Worm (Caenorhabditis elegans) whole organism, L1 larva: ENCODE results near the gene Y102A5C.36.

ENCODE experiments used
- F16B12.6 ChIP-seq: fragments of 150-350 bp; optimal IDR thresholded peaks from 2 replicates; lab custom pipeline; 2014; ENCODE audit warnings: missing biosample characterization, missing genetic modification characterization
- Y116A8C.19 ChIP-seq: sonication (generic microtip); optimal IDR thresholded peaks from 2 replicates; lab custom pipeline; 2016; ENCODE audit warnings: missing compliant biosample characterization, missing genetic modification characterization, borderline replicate concordance
- aha-1 ChIP-seq: fragments of 150-350 bp; optimal IDR thresholded peaks from 2 replicates; lab custom pipeline; 2014; ENCODE audit warnings: missing biosample characterization, missing genetic modification characterization
- alr-1 ChIP-seq: fragments of 200-800 bp; sonication (Bioruptor generic); optimal IDR thresholded peaks from 2 replicates; lab custom pipeline; 2018; ENCODE audit warnings: borderline replicate concordance, mild to moderate bottlenecking, missing genetic modification characterization, missing compliant biosample characterization
- aly-2 ChIP-seq: fragments of 150-350 bp; optimal IDR thresholded peaks from 2 replicates; lab custom pipeline; 2014; ENCODE audit warnings: missing biosample characterization, missing genetic modification characterization
- ceh-8 ChIP-seq: fragments of 200-800 bp; sonication (Bioruptor generic); optimal IDR thresholded peaks from 2 replicates; lab custom pipeline; 2018; ENCODE audit warnings: mild to moderate bottlenecking, missing genetic modification characterization, moderate library complexity, missing compliant biosample characterization
- ceh-88 ChIP-seq: fragments of 200-800 bp; sonication (Bioruptor generic); IDR thresholded peaks from 2 replicates; pipeline ENCODE4 v1.3.6; 2022; ENCODE audit warnings: missing genetic modification characterization, missing compliant biosample characterization
- ceh-90 ChIP-seq: sonication (generic microtip); optimal IDR thresholded peaks from 2 replicates; lab custom pipeline; 2016; ENCODE audit warnings: missing genetic modification characterization, missing compliant biosample characterization
- dpl-1 ChIP-seq, 3 experiments: fragments of 150-350 bp in 2 of 3; sonication (generic microtip) in 1 of 3; optimal IDR thresholded peaks; 2 replicates each; lab custom pipeline; 2014 to 2017; ENCODE audit warnings: missing biosample characterization in 3 of 3, missing genetic modification characterization in 3 of 3, missing genetic modification reagents in 3 of 3
- efl-1 ChIP-seq, 4 experiments: fragments of 150-350 bp; optimal IDR thresholded peaks in 3 of 4; peaks in 1 of 4; 1 replicate in 1 of 4; 2 replicates in 3 of 4; lab custom pipeline; 2014; ENCODE audit warnings: missing biosample characterization in 2 of 4, missing genetic modification characterization in 2 of 4, missing genetic modification reagents in 2 of 4
- egl-13 ChIP-seq: sonication (generic microtip); optimal IDR thresholded peaks from 2 replicates; lab custom pipeline; 2016; ENCODE audit warnings: missing genotype, missing genetic modification reagents, missing genetic modification characterization, missing compliant biosample characterization
- elt-3 ChIP-seq, 6 experiments: fragments of 150-350 bp in 1 of 6; sonication (generic microtip); optimal IDR thresholded peaks; 2 replicates each; lab custom pipeline; 2017 to 2018; ENCODE audit warnings: missing biosample characterization in 6 of 6, missing genetic modification characterization in 6 of 6, inconsistent platforms in 1 of 6
- irx-1 ChIP-seq: sonication (generic microtip); optimal IDR thresholded peaks from 2 replicates; lab custom pipeline; 2016; ENCODE audit warnings: missing genetic modification characterization, missing compliant biosample characterization
- jun-1 ChIP-seq: fragments of 150-350 bp; optimal IDR thresholded peaks from 2 replicates; lab custom pipeline; 2014; ENCODE audit warnings: missing biosample characterization, missing genetic modification reagents, missing genetic modification characterization
- lin-13 ChIP-seq: fragments of 150-350 bp; optimal IDR thresholded peaks from 2 replicates; lab custom pipeline; 2014; ENCODE audit warnings: missing biosample characterization, missing genetic modification reagents, missing genetic modification characterization
- lin-15B ChIP-seq: fragments of 150-350 bp; sonication (generic microtip); optimal IDR thresholded peaks from 3 replicates; lab custom pipeline; 2014; ENCODE audit warnings: missing biosample characterization, missing genetic modification characterization
- lin-35 ChIP-seq, 2 experiments: fragments of 150-350 bp; optimal IDR thresholded peaks; 2 replicates each; lab custom pipeline; 2014; ENCODE audit warnings: missing biosample characterization in 2 of 2, missing genetic modification characterization in 2 of 2, missing genetic modification reagents in 2 of 2
- lin-39 ChIP-seq: fragments of 150-350 bp; optimal IDR thresholded peaks from 2 replicates; lab custom pipeline; 2014; ENCODE audit warnings: missing biosample characterization, missing genetic modification reagents, missing genetic modification characterization
- lir-3 ChIP-seq: sonication (generic microtip); optimal IDR thresholded peaks from 2 replicates; lab custom pipeline; 2016; ENCODE audit warnings: mild to moderate bottlenecking, missing genetic modification characterization, moderate library complexity, missing compliant biosample characterization; ENCODE audit not compliant: poor library complexity
- lsy-2 ChIP-seq, 2 experiments: fragments of 150-350 bp; optimal IDR thresholded peaks; 2 replicates each; lab custom pipeline; 2014; ENCODE audit warnings: missing biosample characterization in 2 of 2, missing genetic modification characterization in 2 of 2
- mef-2 ChIP-seq: fragments of 150-350 bp; optimal IDR thresholded peaks from 2 replicates; lab custom pipeline; 2014; ENCODE audit warnings: missing biosample characterization, missing genetic modification characterization
- nhr-19 ChIP-seq: fragments of 200-800 bp; sonication (Bioruptor generic); conservative IDR thresholded peaks from 2 replicates; pipeline ENCODE4 v1.3.6; 2022; ENCODE audit warnings: missing genetic modification characterization, missing compliant biosample characterization
- nhr-237 ChIP-seq: fragments of 150-350 bp; optimal IDR thresholded peaks from 2 replicates; lab custom pipeline; 2014; ENCODE audit warnings: missing biosample characterization, missing genetic modification characterization
- nhr-76 ChIP-seq: sonication (generic microtip); optimal IDR thresholded peaks from 2 replicates; lab custom pipeline; 2017; ENCODE audit warnings: missing biosample characterization, missing genetic modification characterization
- pax-3 ChIP-seq: fragments of 200-800 bp; sonication (Bioruptor generic); optimal IDR thresholded peaks from 2 replicates; lab custom pipeline; 2018; ENCODE audit warnings: mild to moderate bottlenecking, missing genetic modification characterization, moderate library complexity, missing compliant biosample characterization
- skn-1 ChIP-seq: fragments of 150-350 bp; optimal IDR thresholded peaks from 2 replicates; lab custom pipeline; 2014; ENCODE audit warnings: missing biosample characterization, missing genetic modification characterization
- snpc-4 ChIP-seq: fragments of 150-350 bp; optimal IDR thresholded peaks from 2 replicates; lab custom pipeline; 2014; ENCODE audit warnings: missing biosample characterization, missing genetic modification characterization
- sox-4 ChIP-seq: sonication (generic microtip); optimal IDR thresholded peaks from 2 replicates; lab custom pipeline; 2016; ENCODE audit warnings: missing genetic modification characterization, missing compliant biosample characterization
- sptf-1 ChIP-seq: fragments of 150-350 bp; optimal IDR thresholded peaks from 2 replicates; lab custom pipeline; 2014; ENCODE audit warnings: missing biosample characterization, missing genetic modification characterization
- sup-37 ChIP-seq: fragments of 200-800 bp; sonication (Bioruptor generic); optimal IDR thresholded peaks from 2 replicates; lab custom pipeline; 2018; ENCODE audit warnings: mild to moderate bottlenecking, missing genetic modification characterization, missing compliant biosample characterization
- swsn-7 ChIP-seq: sonication (generic microtip); optimal IDR thresholded peaks from 2 replicates; lab custom pipeline; 2016; ENCODE audit warnings: missing genetic modification characterization, missing compliant biosample characterization
- unc-30 ChIP-seq: sonication (generic microtip); optimal IDR thresholded peaks from 2 replicates; lab custom pipeline; 2017; ENCODE audit warnings: missing biosample characterization, missing genetic modification characterization
- unc-98 ChIP-seq: fragments of 200-800 bp; sonication (Bioruptor generic); IDR thresholded peaks from 2 replicates; pipeline ENCODE4 v1.3.6; 2022; ENCODE audit warnings: missing genetic modification characterization, missing compliant biosample characterization
- zag-1 ChIP-seq: fragments of 150-350 bp; optimal IDR thresholded peaks from 2 replicates; lab custom pipeline; 2014; ENCODE audit warnings: missing biosample characterization, missing genetic modification characterization
- ztf-11 ChIP-seq, 2 experiments: sonication (generic microtip); optimal IDR thresholded peaks; 2 replicates each; lab custom pipeline; 2016 to 2017; ENCODE audit warnings: missing genetic modification characterization in 2 of 2, missing biosample characterization in 1 of 2, missing compliant biosample characterization in 1 of 2

Y102A5C.36 gene

ce11 chrV:16927345-16927744 lies at the start of gene Y102A5C.36:
Y102A5C.36 (minus strand) TSS chrV:16927445.
- TF ChIP-seq nhr-19 (GFP tag; lab: Robert Waterston, UW) (no peak), swsn-7 (tag; lab: Kevin White, UChicago) (no peak), elt-3 (tag; optimal IDR thresholded peaks at IDR 0.05; lab: Kevin White, UChicago) (no peak), mef-2 (no peak), aha-1 (tag; lab: Kevin White, UChicago) (no peak)

DNA sequence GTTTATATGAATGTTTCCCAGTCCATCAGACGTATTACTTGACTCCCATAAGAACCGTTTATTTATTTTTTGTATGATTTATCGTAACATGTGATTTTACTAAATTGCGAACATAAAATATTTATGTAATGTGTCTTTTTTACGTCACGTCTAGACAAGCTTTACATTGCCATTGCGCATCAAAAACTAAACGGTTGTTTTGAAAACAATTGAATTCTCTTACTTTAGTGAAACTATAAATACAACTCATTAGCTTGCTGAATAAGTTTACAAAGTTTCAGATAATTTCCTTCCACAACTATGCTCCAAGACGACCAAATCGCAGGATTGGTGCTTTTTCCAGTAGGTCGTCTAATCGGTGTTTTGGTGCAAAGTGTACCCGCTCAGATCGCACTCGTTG lies 47.7 kb upstream of the Y102A5C.36 start, which contains the start of gene srx-54:
TSS of gene srx-54 (plus strand) at position 301 of the 400 bp plus-strand sequence.
- no peak for TF ChIP-seq snpc-4
- TF ChIP-seq ztf-11 (tag; optimal IDR thresholded peaks at IDR 0.05; lab: Kevin White, UChicago), result no peak
- no peak for TF ChIP-seq aly-2 (tag; lab: Kevin White, UChicago)
- no peak for TF ChIP-seq lin-13 (GFP tag; lab: Kevin White, UChicago)
- TF ChIP-seq mef-2, result no peak
- no peak for TF ChIP-seq ceh-8
- no peak for TF ChIP-seq aha-1 (tag; lab: Kevin White, UChicago)
- TF ChIP-seq ceh-90 (tag; lab: Kevin White, UChicago), result no peak
- no peak for TF ChIP-seq ceh-88
- no peak for TF ChIP-seq nhr-237 (tag; lab: Kevin White, UChicago)
- TF ChIP-seq alr-1 (tag; lab: Kevin White, UChicago), result no peak
- no peak for TF ChIP-seq egl-13 (tag; lab: Kevin White, UChicago)
- TF ChIP-seq sptf-1 (tag; lab: Kevin White, UChicago), result no peak
- no peak for TF ChIP-seq unc-98 (GFP tag; lab: Robert Waterston, UW)
- no peak for TF ChIP-seq lin-35 (GFP tag; optimal IDR thresholded peaks at IDR 0.05; lab: Kevin White, UChicago)

- TF ChIP-seq jun-1 (tag; lab: Kevin White, UChicago) (no peak), aly-2 (tag; lab: Kevin White, UChicago) (no peak), skn-1 (tag; lab: Kevin White, UChicago) (no peak), unc-30 (tag; lab: Kevin White, UChicago) (no peak), pax-3 (tag; lab: Kevin White, UChicago) (no peak), F16B12.6 (no peak), nhr-19 (GFP tag; lab: Robert Waterston, UW) (no peak), irx-1 (tag; lab: Kevin White, UChicago) (no peak), swsn-7 (tag; lab: Kevin White, UChicago) (no peak), zag-1 (tag; lab: Kevin White, UChicago) (no peak), lir-3 (no peak), sptf-1 (tag; lab: Kevin White, UChicago) (no peak), lsy-2 (tag; optimal IDR thresholded peaks at IDR 0.05; lab: Kevin White, UChicago) (no peak), elt-3 (tag; optimal IDR thresholded peaks at IDR 0.05; lab: Kevin White, UChicago) (no peak), sup-37 (GFP tag; lab: Kevin White, UChicago) (no peak), ceh-88 (no peak), ztf-11 (tag; optimal IDR thresholded peaks at IDR 0.05; lab: Kevin White, UChicago) (no peak), nhr-76 (no peak)
Measured at ce11 chrV:16973338-16973737, 46.1 kb upstream of the Y102A5C.36 start.

ce11 chrV:16972134-16972533 lies 44.9 kb upstream of the Y102A5C.36 start, which contains the start of gene srh-119:
srh-119 (plus strand) TSS chrV:16972434.
- TF ChIP-seq lin-13 (GFP tag; lab: Kevin White, UChicago), result no peak
- no peak for TF ChIP-seq lin-15B (tag; lab: Kevin White, UChicago)
- TF ChIP-seq Y116A8C.19 (tag; lab: Kevin White, UChicago), result no peak
- no peak for TF ChIP-seq lin-39
- TF ChIP-seq, all 84 proteins: peak for 0

- TF ChIP-seq dpl-1 (GFP tag; optimal IDR thresholded peaks at IDR 0.05; lab: Kevin White, UChicago) (peak in 2 of 3 experiments; percentile 27 to 31), lin-35 (GFP tag; optimal IDR thresholded peaks at IDR 0.05; lab: Kevin White, UChicago) (peak in 1 of 2 experiments; percentile 54), skn-1 (tag; lab: Kevin White, UChicago) (peak; percentile 15), ztf-11 (tag; optimal IDR thresholded peaks at IDR 0.05; lab: Kevin White, UChicago) (no peak), efl-1 (optimal IDR thresholded peaks at IDR 0.05; lab: Kevin White, UChicago) (peak; percentile 29 to 64), efl-1 (GFP tag; optimal IDR thresholded peaks at IDR 0.05 in 1 of 2; lab: Kevin White, UChicago) (peak in 1 of 2 experiments; percentile 94), sox-4 (no peak), irx-1 (tag; lab: Kevin White, UChicago) (no peak)
Measured at ce11 chrV:16966636-16967035, 39.4 kb upstream of the Y102A5C.36 start, which contains the start of gene fbxa-90. fbxa-90 (plus strand) TSS chrV:16966814.
